Worm (Caenorhabditis elegans): Measurements from ENCODE around the gene tac-1.

- TF ChIP-seq lin-39 (tag; optimal IDR thresholded peaks at IDR 0.05), result no peak
- no peak for TF ChIP-seq mdl-1 (tag; optimal IDR thresholded peaks at IDR 0.05)
- TF ChIP-seq egl-27 (tag; optimal IDR thresholded peaks at IDR 0.05), result no peak
- no peak for TF ChIP-seq dpl-1 (GFP tag; optimal IDR thresholded peaks at IDR 0.05)
- no peak for TF ChIP-seq vab-7 (GFP tag; IDR thresholded peaks at IDR 0.05)
- TF ChIP-seq nhr-25 (tag; optimal IDR thresholded peaks at IDR 0.05; ENCODE audit: borderline replicate concordance, insufficient read depth), result no peak
- TF ChIP-seq ama-1 (optimal IDR thresholded peaks at IDR 0.05), result no peak
- TF ChIP-seq unc-62 (GFP tag; optimal IDR thresholded peaks at IDR 0.05 in 1 of 2), result no peak
- no peak for TF ChIP-seq unc-62 (tag; optimal IDR thresholded peaks at IDR 0.05)
- TF ChIP-seq R02D3.7 (tag; optimal IDR thresholded peaks at IDR 0.05), result no peak
- no peak for TF ChIP-seq nhr-77 (tag; optimal IDR thresholded peaks at IDR 0.05)
- TF ChIP-seq unc-39 (tag; optimal IDR thresholded peaks at IDR 0.05), result no peak
- TF ChIP-seq pha-4 (GFP tag; IDR thresholded peaks at IDR 0.05), result no peak
- TF ChIP-seq pha-4 (tag; optimal IDR thresholded peaks at IDR 0.05), result no peak
- no peak for TF ChIP-seq F10B5.3 (tag; optimal IDR thresholded peaks at IDR 0.05)
- no peak for TF ChIP-seq lin-29 (GFP tag; IDR thresholded peaks at IDR 0.05)
Observed at ce11 chrII:14757711-14758110, 4.0 kb upstream of the tac-1 start, which contains the start of gene Y54E2A.5.

Measured in whole organism, L4 larva.